Worm (Caenorhabditis elegans): ENCODE data around the gene his-24.

- TF ChIP-seq chd-7 (tag; optimal IDR thresholded peaks at IDR 0.05) (no peak), D2030.7 (GFP tag; IDR thresholded peaks at IDR 0.05) (no peak)
Observed at ce11 chrX:14527559-14527958, 37.7 kb downstream of the his-24 start, which contains the start of gene nspc-18.
